Worm (Caenorhabditis elegans) whole organism, mixed stage, embryonic: ENCODE measurements around the gene acds-10.

Experiments
- blmp-1 ChIP-seq: fragments of 150-350 bp; optimal IDR thresholded peaks from 2 replicates; lab custom pipeline; 2014; ENCODE audit warnings: missing biosample characterization, missing genetic modification characterization
- ceh-83 ChIP-seq: fragments of 200-800 bp; sonication (Bioruptor generic); optimal IDR thresholded peaks from 2 replicates; lab custom pipeline; 2018; ENCODE audit warnings: mild to moderate bottlenecking, missing genetic modification characterization, missing compliant biosample characterization
- cnd-1 ChIP-seq: fragments of 200-800 bp; sonication (Bioruptor generic); optimal IDR thresholded peaks from 2 replicates; lab custom pipeline; 2018; ENCODE audit warnings: mild to moderate bottlenecking, missing genetic modification characterization, missing compliant biosample characterization
- elt-1 ChIP-seq: sonication (generic microtip); optimal IDR thresholded peaks from 2 replicates; lab custom pipeline; 2017; ENCODE audit warnings: missing genetic modification characterization, mild to moderate bottlenecking, missing compliant biosample characterization, antibody characterized with exemption, moderate library complexity, borderline replicate concordance; ENCODE audit not compliant: insufficient read depth
- elt-3 ChIP-seq: fragments of 150-350 bp; optimal IDR thresholded peaks from 2 replicates; lab custom pipeline; 2014; ENCODE audit warnings: missing biosample characterization, missing genetic modification characterization
- ham-2 ChIP-seq: fragments of 200-800 bp; sonication (Bioruptor generic); optimal IDR thresholded peaks from 2 replicates; lab custom pipeline; 2018; ENCODE audit warnings: mild to moderate bottlenecking, missing genetic modification characterization, missing compliant biosample characterization
- lin-32 ChIP-seq: fragments of 200-800 bp; sonication (Bioruptor generic); optimal IDR thresholded peaks from 2 replicates; lab custom pipeline; 2018; ENCODE audit warnings: mild to moderate bottlenecking, missing genetic modification characterization, missing compliant biosample characterization
- nhr-12 ChIP-seq: fragments of 150-350 bp; optimal IDR thresholded peaks from 2 replicates; lab custom pipeline; 2014; ENCODE audit warnings: missing biosample characterization, missing genetic modification characterization
- pha-4 ChIP-seq: fragments of 150-350 bp; optimal IDR thresholded peaks from 2 replicates; lab custom pipeline; 2018; ENCODE audit warnings: missing biosample characterization, missing genetic modification reagents, missing genetic modification characterization
- snpc-4 ChIP-seq: fragments of 150-350 bp; optimal IDR thresholded peaks from 2 replicates; lab custom pipeline; 2014; ENCODE audit warnings: missing biosample characterization, missing genetic modification characterization
- tbx-8 ChIP-seq: fragments of 200-800 bp; sonication (Bioruptor generic); optimal IDR thresholded peaks from 2 replicates; lab custom pipeline; 2018; ENCODE audit warnings: mild to moderate bottlenecking, missing genetic modification characterization, moderate library complexity, missing compliant biosample characterization
- unc-39 ChIP-seq: fragments of 150-350 bp; optimal IDR thresholded peaks from 2 replicates; lab custom pipeline; 2014; ENCODE audit warnings: missing biosample characterization, missing genetic modification characterization
- unc-62 ChIP-seq: fragments of 150-350 bp; optimal IDR thresholded peaks from 2 replicates; lab custom pipeline; 2014; ENCODE audit warnings: missing biosample characterization, missing genetic modification reagents, missing genetic modification characterization

DNA sequence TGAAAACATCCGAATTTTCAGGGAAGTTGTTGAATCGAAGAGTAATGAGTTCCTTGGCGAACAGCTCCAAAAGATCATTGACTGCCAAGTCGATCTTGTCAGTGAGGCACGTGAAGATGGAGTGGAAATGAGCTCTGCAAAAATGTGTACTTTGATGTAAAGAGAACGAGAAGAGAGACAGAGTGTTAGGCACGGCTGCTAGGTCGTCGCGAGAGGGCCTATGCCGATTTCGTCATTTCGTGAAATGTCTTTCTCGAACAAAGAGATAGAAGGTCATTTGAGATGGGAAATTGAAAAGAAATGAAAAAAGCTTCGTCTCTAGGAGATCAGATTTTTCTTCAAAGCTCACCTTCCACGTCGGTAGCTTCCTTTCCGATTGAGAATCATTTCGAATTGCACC, 32.4 kb downstream of the acds-10 start:
- TF ChIP-seq cnd-1 (tag; lab: Kevin White, UChicago) (no peak), elt-3 (tag; lab: Kevin White, UChicago) (no peak), pha-4 (tag; lab: Kevin White, UChicago) (no peak), nhr-12 (tag; lab: Kevin White, UChicago) (no peak), lin-32 (GFP tag; lab: Kevin White, UChicago) (no peak), snpc-4 (tag; lab: Kevin White, UChicago) (no peak), blmp-1 (tag; lab: Kevin White, UChicago) (no peak), ham-2 (GFP tag; lab: Kevin White, UChicago) (no peak), unc-39 (no peak), elt-1 (tag; lab: Kevin White, UChicago) (no peak), tbx-8 (GFP tag; lab: Kevin White, UChicago) (no peak), unc-62 (no peak), ceh-83 (no peak)
